Worm (Caenorhabditis elegans): Measurements from ENCODE around the gene K05G3.1.

Gene K05G3.1

DNA sequence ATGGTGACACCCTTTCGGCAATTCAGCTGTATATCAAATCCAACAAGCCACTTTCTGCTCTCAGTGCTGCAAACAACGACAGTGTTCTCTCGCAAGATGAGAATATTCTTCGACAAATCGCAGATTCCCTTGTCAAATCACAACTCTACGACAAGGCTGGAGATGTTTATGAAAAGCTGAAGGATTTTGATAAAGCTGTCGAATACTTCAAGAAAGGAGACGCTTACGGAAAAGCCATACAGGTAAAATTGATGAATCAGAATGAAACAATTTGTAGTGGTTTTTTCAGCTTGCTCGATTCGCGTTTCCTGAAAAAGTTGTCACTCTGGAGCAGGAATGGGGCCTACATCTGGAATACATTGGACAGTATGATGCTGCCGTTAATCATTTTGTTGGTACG, 45.0 kb downstream of the K05G3.1 start:
- no peak for TF ChIP-seq unc-62 (GFP tag; optimal IDR thresholded peaks at IDR 0.05)

DNA sequence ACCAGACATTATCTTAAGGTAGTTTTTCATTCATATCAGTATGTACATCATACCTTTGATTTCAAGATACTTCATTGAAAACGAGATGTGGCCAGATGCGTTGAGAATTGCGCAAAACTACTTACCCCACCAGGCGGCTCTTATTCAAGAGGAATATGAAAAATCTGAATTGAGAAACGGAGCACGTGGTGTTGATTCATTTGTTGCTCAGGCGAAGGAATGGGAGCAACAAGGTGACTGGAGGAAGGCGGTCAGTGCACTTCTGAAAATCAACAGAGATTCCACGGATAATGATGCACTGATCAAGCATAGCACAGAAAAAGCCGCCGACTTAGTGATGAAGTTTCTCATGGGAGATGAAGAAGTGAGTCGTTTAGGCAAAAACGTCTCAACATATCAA, 47.2 kb downstream of the K05G3.1 start:
- no peak for TF ChIP-seq unc-62 (GFP tag; optimal IDR thresholded peaks at IDR 0.05)

DNA sequence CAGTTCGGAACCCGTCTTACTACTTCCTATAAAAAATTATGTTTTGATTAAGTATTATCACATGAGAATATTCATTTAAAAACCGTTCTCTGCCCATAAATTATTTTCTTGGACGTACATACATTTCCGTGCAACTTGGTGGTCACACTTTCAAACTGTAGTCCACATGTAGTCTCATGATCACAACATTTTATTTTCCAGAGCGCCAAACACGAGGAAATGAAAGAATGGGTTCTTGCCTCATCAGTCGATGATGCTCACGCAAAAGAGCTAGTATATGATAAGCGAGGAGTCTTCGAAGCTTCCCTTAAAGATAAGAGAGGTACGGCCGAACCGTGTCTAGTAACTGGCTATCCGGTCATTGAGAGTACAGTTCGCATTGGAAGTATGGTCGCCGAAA, 49.4 kb downstream of the K05G3.1 start:
- TF ChIP-seq unc-62 (GFP tag; optimal IDR thresholded peaks at IDR 0.05) = no peak

DNA sequence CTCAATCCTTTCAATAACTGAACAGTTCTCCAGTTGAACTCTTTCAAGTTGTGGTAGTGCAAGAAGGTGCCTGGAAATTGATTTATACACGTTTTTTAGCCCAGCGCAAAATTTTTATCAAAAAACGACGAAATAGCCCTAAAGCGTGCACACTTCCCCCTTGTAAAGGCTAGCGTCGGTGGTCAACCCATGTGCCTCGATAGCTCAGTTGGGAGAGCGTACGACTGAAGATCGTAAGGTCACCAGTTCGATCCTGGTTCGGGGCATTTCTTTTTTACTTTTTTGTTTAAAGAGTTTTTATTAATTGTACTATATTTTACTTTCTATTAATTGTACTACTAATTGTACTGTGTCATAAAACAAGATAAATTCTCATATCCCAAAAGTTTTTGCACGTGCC, 50.2 kb downstream of the K05G3.1 start:
- no peak for TF ChIP-seq unc-62 (GFP tag; optimal IDR thresholded peaks at IDR 0.05)
